Fruit fly (Drosophila melanogaster): Measurements from ENCODE around the gene CG12375.

Gene CG12375

DNA sequence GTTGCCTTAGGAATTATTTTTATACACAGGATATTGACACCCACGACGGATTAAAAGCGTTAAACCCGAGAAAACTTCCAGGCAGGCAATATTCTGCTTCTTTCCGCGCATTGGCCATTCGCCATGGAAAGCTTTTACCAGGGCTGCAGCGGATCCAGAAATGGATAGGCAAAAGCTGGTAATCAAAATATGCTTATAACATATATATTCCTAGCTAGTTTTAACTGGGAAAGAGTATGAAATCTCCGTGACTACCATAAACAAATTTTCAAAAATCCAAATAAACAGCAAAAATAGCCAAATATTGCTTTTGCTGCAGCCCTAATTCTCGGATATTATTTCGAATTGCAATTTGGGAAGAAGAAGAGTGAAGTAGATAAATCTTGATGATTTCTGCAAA, 32.8 kb upstream of the CG12375 start, which contains the start of the genes PAPLA1 and Rbsn-5 (continued):
- TF ChIP-seq salr (GFP tag; optimal IDR thresholded peaks at IDR 0.05) (peak; percentile 82 to 87), CG11294 (GFP tag; IDR thresholded peaks at IDR 0.05) (peak; percentile 86), vri (GFP tag; optimal IDR thresholded peaks at IDR 0.05) (peak; percentile 92), Hr39 (GFP tag; optimal IDR thresholded peaks at IDR 0.05) (peak; percentile 98), CG6854 (GFP tag; optimal IDR thresholded peaks at IDR 0.05) (peak; percentile 85), CG3919 (GFP tag; optimal IDR thresholded peaks at IDR 0.05) (peak; percentile 95), CG11762 (GFP tag; optimal IDR thresholded peaks at IDR 0.05; ENCODE audit: insufficient read depth) (peak; percentile 90), CG32006 (GFP tag; optimal IDR thresholded peaks at IDR 0.05) (peak; percentile 93), Gug (GFP tag; IDR thresholded peaks at IDR 0.05) (peak; percentile 88), Eip93F (GFP tag; optimal IDR thresholded peaks at IDR 0.05) (peak; percentile 16), Blimp-1 (GFP tag; optimal IDR thresholded peaks at IDR 0.05) (peak; percentile 75), Met (GFP tag; optimal IDR thresholded peaks at IDR 0.05) (peak; percentile 95), CG8319 (GFP tag; optimal IDR thresholded peaks at IDR 0.05) (peak; percentile 91), acj6 (GFP tag; optimal IDR thresholded peaks at IDR 0.05) (peak; percentile 96), fkh (GFP tag; optimal IDR thresholded peaks at IDR 0.05) (peak; percentile 93), CG1621 (tag; optimal IDR thresholded peaks at IDR 0.05) (peak; percentile 89), CG8119 (GFP tag; IDR thresholded peaks at IDR 0.05) (peak; percentile 79), CG8632 (GFP tag; optimal IDR thresholded peaks at IDR 0.05) (peak; percentile 87), svp (GFP tag) (peak; percentile 98), Eip75B (GFP tag; optimal IDR thresholded peaks at IDR 0.05) (peak; percentile 95), Sox15 (GFP tag; optimal IDR thresholded peaks at IDR 0.05) (peak; percentile 93), dsx (GFP tag; optimal IDR thresholded peaks at IDR 0.05; ENCODE audit: poor library complexity, severe bottlenecking) (peak; percentile 84), Ets96B (tag; optimal IDR thresholded peaks at IDR 0.05) (peak; percentile 89), eg (GFP tag; IDR thresholded peaks at IDR 0.05) (peak; percentile 93), Smox (GFP tag; optimal IDR thresholded peaks at IDR 0.05) (peak; percentile 94), CG4318 (GFP tag; optimal IDR thresholded peaks at IDR 0.05) (peak; percentile 82), ss (GFP tag; optimal IDR thresholded peaks at IDR 0.05) (peak; percentile 80 to 86), CG7368 (GFP tag; optimal IDR thresholded peaks at IDR 0.05) (peak; percentile 90), fd59A (GFP tag; optimal IDR thresholded peaks at IDR 0.05) (peak; percentile 81), CG6276 (GFP tag; optimal IDR thresholded peaks at IDR 0.05) (peak; percentile 73), Lpt (GFP tag; optimal IDR thresholded peaks at IDR 0.05) (peak; percentile 87), CG6792 (GFP tag; optimal IDR thresholded peaks at IDR 0.05) (peak; percentile 92), CG3032 (tag; optimal IDR thresholded peaks at IDR 0.05) (peak; percentile 94), CG31627 (GFP tag; optimal IDR thresholded peaks at IDR 0.05) (peak; percentile 98), CG10669 (GFP tag; optimal IDR thresholded peaks at IDR 0.05) (peak; percentile 91)

DNA sequence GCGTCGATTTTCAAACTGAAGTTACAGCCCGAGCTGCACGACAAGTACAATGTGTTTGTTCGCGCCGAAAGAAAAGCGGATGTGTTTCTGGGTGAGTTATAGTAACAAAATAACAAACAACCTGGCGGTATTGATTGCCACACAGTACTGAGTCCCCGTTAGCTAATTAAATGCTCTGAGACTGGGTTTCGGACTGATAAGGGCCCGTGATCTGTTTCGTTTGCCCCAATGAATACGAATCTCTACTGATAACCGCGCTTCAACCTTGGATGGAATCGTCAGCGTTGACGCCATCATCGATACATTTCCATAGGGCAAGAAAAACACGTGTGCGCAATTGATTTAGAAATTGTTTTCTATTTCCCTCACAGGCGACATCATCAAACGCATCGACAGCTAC, 30.5 kb upstream of the CG12375 start:
- TF ChIP-seq svp (GFP tag) (peak; percentile 75), CG8319 (GFP tag; optimal IDR thresholded peaks at IDR 0.05) (no peak), Eip78C (GFP tag) (no peak), CG6854 (GFP tag; optimal IDR thresholded peaks at IDR 0.05) (no peak), Hr39 (GFP tag; optimal IDR thresholded peaks at IDR 0.05) (no peak), CG16779 (tag; optimal IDR thresholded peaks at IDR 0.05) (no peak), CG6808 (GFP tag; optimal IDR thresholded peaks at IDR 0.05) (no peak)

DNA sequence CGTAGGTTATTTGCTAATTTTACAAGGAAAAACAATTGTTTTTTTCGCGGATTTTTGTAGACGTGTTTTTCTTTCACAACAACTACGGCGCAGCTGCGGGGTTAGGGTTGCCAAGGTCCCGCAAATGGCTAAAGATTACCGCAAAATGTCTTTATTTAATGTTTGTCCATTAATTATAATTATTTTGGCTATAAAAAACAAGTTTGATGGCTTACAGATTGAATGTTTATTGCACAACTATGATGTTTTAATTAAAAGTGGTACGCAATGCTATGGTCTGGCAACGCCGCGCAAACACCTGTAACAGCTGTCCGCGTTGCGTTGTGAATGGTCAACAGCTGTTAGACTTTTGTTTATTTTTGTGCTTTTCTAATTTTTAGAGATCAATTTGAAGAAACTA, 30.0 kb upstream of the CG12375 start:
- TF ChIP-seq Sox15 (GFP tag; optimal IDR thresholded peaks at IDR 0.05) (peak; percentile 40), CG6792 (GFP tag; optimal IDR thresholded peaks at IDR 0.05) (peak; percentile 27), Eip93F (GFP tag; optimal IDR thresholded peaks at IDR 0.05) (no peak), CG34406 (GFP tag; optimal IDR thresholded peaks at IDR 0.05) (peak; percentile 59), CG6854 (GFP tag; optimal IDR thresholded peaks at IDR 0.05) (peak; percentile 7), Hr39 (GFP tag; optimal IDR thresholded peaks at IDR 0.05) (peak; percentile 71), Eip78C (GFP tag) (peak; percentile 92), Hr38 (GFP tag; optimal IDR thresholded peaks at IDR 0.05) (no peak), topi (GFP tag; optimal IDR thresholded peaks at IDR 0.05) (peak; percentile 74), Smox (GFP tag; optimal IDR thresholded peaks at IDR 0.05) (no peak), cyc (GFP tag; optimal IDR thresholded peaks at IDR 0.05) (peak; percentile 74), net (GFP tag; optimal IDR thresholded peaks at IDR 0.05) (peak; percentile 48), CG3919 (GFP tag; optimal IDR thresholded peaks at IDR 0.05) (peak; percentile 76), acj6 (GFP tag; optimal IDR thresholded peaks at IDR 0.05) (peak; percentile 64), Lpt (GFP tag; optimal IDR thresholded peaks at IDR 0.05) (no peak), CG6276 (GFP tag; optimal IDR thresholded peaks at IDR 0.05) (peak; percentile 12), pdm3 (GFP tag; optimal IDR thresholded peaks at IDR 0.05) (peak; percentile 78), CG9139 (GFP tag; optimal IDR thresholded peaks at IDR 0.05) (no peak), CG8632 (GFP tag; optimal IDR thresholded peaks at IDR 0.05) (peak; percentile 10), lz (GFP tag; optimal IDR thresholded peaks at IDR 0.05) (peak; percentile 72), ss (GFP tag; optimal IDR thresholded peaks at IDR 0.05) (peak in 1 of 2 experiments; percentile 26), eg (GFP tag; IDR thresholded peaks at IDR 0.05) (peak; percentile 79), CG10669 (GFP tag; optimal IDR thresholded peaks at IDR 0.05) (peak; percentile 51), CG7368 (GFP tag; optimal IDR thresholded peaks at IDR 0.05) (peak; percentile 55)

All from whole organism, prepupa.